Worm (Caenorhabditis elegans) whole organism, young adult: ENCODE data around the gene tpi-1.

Experiments
- B0336.3 ChIP-seq: fragments of 200-800 bp; sonication (Bioruptor generic); IDR thresholded peaks from 2 replicates; pipeline ENCODE4 v1.3.6; 2022; ENCODE audit warnings: missing genetic modification characterization, missing compliant biosample characterization
- F33H1.4 ChIP-seq: fragments of 200-800 bp; sonication (Bioruptor generic); IDR thresholded peaks from 2 replicates; pipeline ENCODE4 v1.3.6; 2022; ENCODE audit warnings: missing genetic modification reagents, missing genetic modification characterization, missing compliant biosample characterization
- F52B5.7 ChIP-seq: sonication (generic microtip); optimal IDR thresholded peaks from 2 replicates; lab custom pipeline; 2016; ENCODE audit warnings: mild to moderate bottlenecking, missing genetic modification characterization, missing compliant biosample characterization
- F57C9.4 ChIP-seq: sonication (generic microtip); optimal IDR thresholded peaks from 2 replicates; lab custom pipeline; 2017; ENCODE audit warnings: mild to moderate bottlenecking, missing genetic modification characterization, missing compliant biosample characterization
- Y56A3A.18 ChIP-seq: fragments of 200-800 bp; sonication (Bioruptor generic); IDR thresholded peaks from 2 replicates; pipeline ENCODE4 v1.3.6; 2022; ENCODE audit warnings: missing genetic modification reagents, missing genetic modification characterization, missing compliant biosample characterization
- Y79H2A.3 ChIP-seq: fragments of 200-800 bp; sonication (Bioruptor generic); conservative IDR thresholded peaks from 2 replicates; pipeline ENCODE4 v1.3.6; 2022; ENCODE audit warnings: missing genetic modification reagents, missing genetic modification characterization, missing compliant biosample characterization
- Y95B8A.8 ChIP-seq: fragments of 200-800 bp; sonication (Bioruptor generic); IDR thresholded peaks from 2 replicates; pipeline ENCODE4 v1.3.6; 2022; ENCODE audit warnings: missing genetic modification reagents, missing genetic modification characterization, missing compliant biosample characterization
- ama-1 ChIP-seq, 3 experiments: fragments of 150-350 bp in 1 of 3; sonication (generic microtip) in 2 of 3; optimal IDR thresholded peaks; 2 replicates each; lab custom pipeline; 2014 to 2018; ENCODE audit warnings: missing biosample characterization in 2 of 3, missing genetic modification characterization in 2 of 3, missing genetic modification reagents in 2 of 3
- attf-6 ChIP-seq: fragments of 200-800 bp; sonication (Bioruptor generic); IDR thresholded peaks from 2 replicates; pipeline ENCODE4 v1.3.6; 2022; ENCODE audit warnings: missing genetic modification reagents, missing genetic modification characterization, missing compliant biosample characterization
- cebp-1 ChIP-seq, 2 experiments: fragments of 200-800 bp in 1 of 2; sonication (Bioruptor generic) in 1 of 2; sonication (generic microtip) in 1 of 2; IDR thresholded peaks in 1 of 2; optimal IDR thresholded peaks in 1 of 2; 2 replicates each; pipeline versions ENCODE4 v1.3.6 to Lab custom; 2017 to 2022; ENCODE audit warnings: missing compliant biosample characterization in 2 of 2, missing genetic modification characterization in 2 of 2, mild to moderate bottlenecking in 1 of 2, missing genetic modification reagents in 1 of 2, moderate library complexity in 1 of 2
- ceh-100 ChIP-seq: fragments of 200-800 bp; sonication (Bioruptor generic); IDR thresholded peaks from 2 replicates; pipeline ENCODE4 v1.3.6; 2022; ENCODE audit warnings: missing genetic modification reagents, missing genetic modification characterization, missing compliant biosample characterization
- ceh-79 ChIP-seq: sonication (generic microtip); optimal IDR thresholded peaks from 2 replicates; lab custom pipeline; 2017; ENCODE audit warnings: mild to moderate bottlenecking, missing genetic modification characterization, missing compliant biosample characterization
- chd-7 ChIP-seq: sonication (generic microtip); optimal IDR thresholded peaks from 2 replicates; lab custom pipeline; 2016; ENCODE audit warnings: mild to moderate bottlenecking, missing genetic modification characterization, moderate library complexity, missing compliant biosample characterization
- dox-1 ChIP-seq: fragments of 200-800 bp; sonication (Bioruptor generic); IDR thresholded peaks from 2 replicates; pipeline ENCODE4 v1.3.6; 2022; ENCODE audit warnings: missing genetic modification reagents, missing genetic modification characterization, missing compliant biosample characterization
- efl-1 ChIP-seq: fragments of 150-350 bp; optimal IDR thresholded peaks from 2 replicates; lab custom pipeline; 2014; ENCODE audit warnings: missing biosample characterization, missing genetic modification reagents, missing genetic modification characterization
- egl-18 ChIP-seq: fragments of 200-800 bp; sonication (Bioruptor generic); IDR thresholded peaks from 2 replicates; pipeline ENCODE4 v1.3.6; 2022; ENCODE audit warnings: missing genetic modification reagents, missing genetic modification characterization, missing compliant biosample characterization
- fkh-3 ChIP-seq: sonication (generic microtip); optimal IDR thresholded peaks from 2 replicates; lab custom pipeline; 2016; ENCODE audit warnings: mild to moderate bottlenecking, missing genetic modification characterization, missing compliant biosample characterization
- let-526 ChIP-seq: fragments of 200-800 bp; sonication (Bioruptor generic); IDR thresholded peaks from 2 replicates; pipeline ENCODE4 v1.3.6; 2022; ENCODE audit warnings: missing genetic modification reagents, missing genetic modification characterization, missing compliant biosample characterization
- let-607 ChIP-seq, 2 experiments: fragments of 200-800 bp in 1 of 2; sonication (Bioruptor generic) in 1 of 2; sonication (generic microtip) in 1 of 2; optimal IDR thresholded peaks; 2 replicates each; lab custom pipeline; 2016 to 2018; ENCODE audit warnings: mild to moderate bottlenecking in 2 of 2, missing compliant biosample characterization in 2 of 2, missing genetic modification characterization in 2 of 2, moderate library complexity in 2 of 2, missing genotype in 1 of 2
- lin-26 ChIP-seq: fragments of 200-800 bp; sonication (Bioruptor generic); IDR thresholded peaks from 2 replicates; pipeline ENCODE4 v1.3.6; 2022; ENCODE audit warnings: missing genetic modification reagents, missing genetic modification characterization, missing compliant biosample characterization
- lin-40 ChIP-seq: sonication (generic microtip); optimal IDR thresholded peaks from 2 replicates; lab custom pipeline; 2016; ENCODE audit warnings: missing genetic modification characterization, mild to moderate bottlenecking, missing compliant biosample characterization, missing genotype, missing genetic modification reagents
- lir-1 ChIP-seq: fragments of 200-800 bp; sonication (Bioruptor generic); conservative IDR thresholded peaks from 2 replicates; pipeline ENCODE4 v1.3.6; 2022; ENCODE audit warnings: missing genetic modification reagents, missing genetic modification characterization, missing compliant biosample characterization
- lsy-27 ChIP-seq: sonication (generic microtip); optimal IDR thresholded peaks from 2 replicates; lab custom pipeline; 2017; ENCODE audit warnings: missing genetic modification characterization, mild to moderate bottlenecking, missing compliant biosample characterization, antibody characterized with exemption, missing genotype, borderline replicate concordance; ENCODE audit not compliant: insufficient read depth
- madf-10 ChIP-seq: sonication (generic microtip); optimal IDR thresholded peaks from 2 replicates; lab custom pipeline; 2016; ENCODE audit warnings: mild to moderate bottlenecking, missing genetic modification characterization, missing compliant biosample characterization
- madf-6 ChIP-seq: fragments of 200-800 bp; sonication (Bioruptor generic); IDR thresholded peaks from 2 replicates; pipeline ENCODE4 v1.3.6; 2022; ENCODE audit warnings: missing genetic modification reagents, missing genetic modification characterization, missing compliant biosample characterization
- mcd-1 ChIP-seq: fragments of 200-800 bp; sonication (Bioruptor generic); IDR thresholded peaks from 2 replicates; pipeline ENCODE4 v1.3.6; 2022; ENCODE audit warnings: missing genetic modification reagents, missing genetic modification characterization, missing compliant biosample characterization
- mel-28 ChIP-seq: sonication (generic microtip); optimal IDR thresholded peaks from 2 replicates; lab custom pipeline; 2016; ENCODE audit warnings: borderline replicate concordance, mild to moderate bottlenecking, missing genetic modification characterization, missing compliant biosample characterization
- nfyb-1 ChIP-seq: fragments of 200-800 bp; sonication (Bioruptor generic); IDR thresholded peaks from 2 replicates; pipeline ENCODE4 v1.3.6; 2022; ENCODE audit warnings: missing genetic modification reagents, missing genetic modification characterization, missing compliant biosample characterization
- repo-1 ChIP-seq: sonication (generic microtip); optimal IDR thresholded peaks from 2 replicates; lab custom pipeline; 2017; ENCODE audit warnings: mild to moderate bottlenecking, missing genetic modification characterization, missing compliant biosample characterization
- tbx-9 ChIP-seq: sonication (generic microtip); optimal IDR thresholded peaks from 2 replicates; lab custom pipeline; 2016; ENCODE audit warnings: borderline replicate concordance, missing genetic modification characterization, inconsistent platforms, missing compliant biosample characterization
- xnd-1 ChIP-seq: sonication (generic microtip); optimal IDR thresholded peaks from 2 replicates; lab custom pipeline; 2016; ENCODE audit warnings: missing genotype, missing genetic modification reagents, missing genetic modification characterization, missing compliant biosample characterization
- zim-3 ChIP-seq: sonication (generic microtip); optimal IDR thresholded peaks from 2 replicates; lab custom pipeline; 2017; ENCODE audit warnings: mild to moderate bottlenecking, missing genetic modification characterization, moderate library complexity, missing compliant biosample characterization
- ztf-26 ChIP-seq: sonication (generic microtip); optimal IDR thresholded peaks from 2 replicates; lab custom pipeline; 2017; ENCODE audit warnings: missing genetic modification characterization, missing compliant biosample characterization

The tpi-1 gene

ce11 chrII:12059872-12060271 lies 20.9 kb upstream of the tpi-1 start (continued):
- TF ChIP-seq let-607 (tag; optimal IDR thresholded peaks at IDR 0.05; lab: Kevin White, UChicago) (no peak), dox-1 (GFP tag; lab: Robert Waterston, UW) (no peak), chd-7 (tag; lab: Kevin White, UChicago) (no peak), madf-10 (tag; lab: Kevin White, UChicago) (no peak), madf-6 (GFP tag; lab: Robert Waterston, UW) (no peak), Y56A3A.18 (GFP tag; lab: Robert Waterston, UW) (no peak), attf-6 (GFP tag; lab: Robert Waterston, UW) (no peak), lin-40 (tag; lab: Kevin White, UChicago) (no peak), efl-1 (GFP tag; lab: Kevin White, UChicago) (no peak), lsy-27 (tag; lab: Kevin White, UChicago) (no peak), fkh-3 (no peak), F57C9.4 (tag; lab: Kevin White, UChicago) (no peak), let-526 (GFP tag; lab: Robert Waterston, UW) (0 out of 2 replicates have a peak, but pooled peaks have one; percentile 9), repo-1 (tag; lab: Kevin White, UChicago) (peak; percentile 47)

- TF ChIP-seq B0336.3 (GFP tag; lab: Robert Waterston, UW) (0 out of 2 replicates have a peak, but pooled peaks have one; percentile 21), fkh-3 (peak; percentile 8), tbx-9 (tag; lab: Kevin White, UChicago) (no peak), mel-28 (tag; lab: Kevin White, UChicago) (peak; percentile 69), chd-7 (tag; lab: Kevin White, UChicago) (peak; percentile 54), lin-26 (GFP tag; lab: Robert Waterston, UW) (no peak), ztf-26 (tag; lab: Kevin White, UChicago) (peak; percentile 38), ama-1 (optimal IDR thresholded peaks at IDR 0.05; lab: Kevin White, UChicago) (peak; percentile 34), ama-1 (GFP tag; optimal IDR thresholded peaks at IDR 0.05; lab: Kevin White, UChicago) (no peak), xnd-1 (tag; lab: Kevin White, UChicago) (no peak), lir-1 (GFP tag; lab: Robert Waterston, UW) (no peak), madf-6 (GFP tag; lab: Robert Waterston, UW) (peak; percentile 17; the same call in 1 of the 2 replicates), cebp-1 (GFP tag; IDR thresholded peaks at IDR 0.05; lab: Robert Waterston, UW) (peak; percentile 63; the same call in 1 of the 2 replicates), cebp-1 (tag; optimal IDR thresholded peaks at IDR 0.05; lab: Kevin White, UChicago) (peak; percentile 56), F57C9.4 (tag; lab: Kevin White, UChicago) (peak; percentile 47), F52B5.7 (tag; lab: Kevin White, UChicago) (peak; percentile 36), ceh-100 (no peak), ceh-79 (tag; lab: Kevin White, UChicago) (peak; percentile 25), zim-3 (tag; lab: Kevin White, UChicago) (peak; percentile 41)
These were observed 19.4 kb upstream of the tpi-1 start for ce11 chrII:12058298-12058697.

ce11 chrII:12056801-12057200 lies 17.9 kb upstream of the tpi-1 start:
- 0 out of 2 replicates have a peak, but pooled peaks have one; percentile 37 for TF ChIP-seq egl-18 (GFP tag; lab: Robert Waterston, UW)
- TF ChIP-seq mcd-1: peak; percentile 38; the same call in 1 of the 2 replicates
- peak; percentile 69; the same call in 1 of the 2 replicates for TF ChIP-seq B0336.3 (GFP tag; lab: Robert Waterston, UW)
- TF ChIP-seq F33H1.4 (GFP tag; lab: Robert Waterston, UW): peak; percentile 32
- TF ChIP-seq lin-26 (GFP tag; lab: Robert Waterston, UW): 0 out of 2 replicates have a peak, but pooled peaks have one; percentile 17
- 0 out of 2 replicates have a peak, but pooled peaks have one; percentile 31 for TF ChIP-seq Y79H2A.3 (GFP tag; lab: Robert Waterston, UW)
- TF ChIP-seq mel-28 (tag; lab: Kevin White, UChicago): peak; percentile 45
- TF ChIP-seq Y95B8A.8: 0 out of 2 replicates have a peak, but pooled peaks have one; percentile 14
- peak; percentile 39; the same call in 1 of the 2 replicates for TF ChIP-seq dox-1 (GFP tag; lab: Robert Waterston, UW)
- peak; percentile 48; the same call in 1 of the 2 replicates for TF ChIP-seq nfyb-1 (GFP tag; lab: Robert Waterston, UW)
